Worm (Caenorhabditis elegans) whole organism, L1 larva: ENCODE measurements around the gene acy-4.

Experiments
- C04F5.9 ChIP-seq: sonication (generic microtip); optimal IDR thresholded peaks from 2 replicates; lab custom pipeline; 2016; ENCODE audit warnings: missing genetic modification characterization, missing compliant biosample characterization
- C16A3.4 ChIP-seq: fragments of 150-350 bp; optimal IDR thresholded peaks from 2 replicates; lab custom pipeline; 2014; ENCODE audit warnings: missing biosample characterization, missing genetic modification characterization
- C34B4.2 ChIP-seq: sonication (generic microtip); optimal IDR thresholded peaks from 2 replicates; lab custom pipeline; 2017; ENCODE audit warnings: mild to moderate bottlenecking, missing genetic modification characterization, missing compliant biosample characterization
- F16B12.6 ChIP-seq: fragments of 150-350 bp; optimal IDR thresholded peaks from 2 replicates; lab custom pipeline; 2014; ENCODE audit warnings: missing biosample characterization, missing genetic modification characterization
- ama-1 ChIP-seq: fragments of 150-350 bp; optimal IDR thresholded peaks from 2 replicates; lab custom pipeline; 2014
- blmp-1 ChIP-seq: fragments of 150-350 bp; optimal IDR thresholded peaks from 2 replicates; lab custom pipeline; 2014; ENCODE audit warnings: missing biosample characterization, missing genetic modification characterization
- ceh-63 ChIP-seq: fragments of 200-800 bp; sonication (Bioruptor generic); optimal IDR thresholded peaks from 2 replicates; lab custom pipeline; 2018; ENCODE audit warnings: mild to moderate bottlenecking, missing genetic modification characterization, missing compliant biosample characterization
- ceh-88 ChIP-seq: fragments of 200-800 bp; sonication (Bioruptor generic); IDR thresholded peaks from 2 replicates; pipeline ENCODE4 v1.3.6; 2022; ENCODE audit warnings: missing genetic modification characterization, missing compliant biosample characterization
- ceh-90 ChIP-seq: sonication (generic microtip); optimal IDR thresholded peaks from 2 replicates; lab custom pipeline; 2016; ENCODE audit warnings: missing genetic modification characterization, missing compliant biosample characterization
- efl-1 ChIP-seq, 4 experiments: fragments of 150-350 bp; optimal IDR thresholded peaks in 3 of 4; peaks in 1 of 4; 1 replicate in 1 of 4; 2 replicates in 3 of 4; lab custom pipeline; 2014; ENCODE audit warnings: missing biosample characterization in 2 of 4, missing genetic modification characterization in 2 of 4, missing genetic modification reagents in 2 of 4
- egl-27 ChIP-seq, 2 experiments: fragments of 150-350 bp in 1 of 2; sonication (generic microtip); optimal IDR thresholded peaks; 3 replicates each; lab custom pipeline; 2017 to 2018; ENCODE audit warnings: missing biosample characterization in 2 of 2, missing genetic modification characterization in 2 of 2, missing genetic modification reagents in 2 of 2
- elt-3 ChIP-seq, 6 experiments: fragments of 150-350 bp in 1 of 6; sonication (generic microtip); optimal IDR thresholded peaks; 2 replicates each; lab custom pipeline; 2017 to 2018; ENCODE audit warnings: missing biosample characterization in 6 of 6, missing genetic modification characterization in 6 of 6, inconsistent platforms in 1 of 6
- ets-5 ChIP-seq: fragments of 200-800 bp; sonication (Bioruptor generic); IDR thresholded peaks from 2 replicates; pipeline ENCODE4 v1.3.6; 2022; ENCODE audit warnings: missing genetic modification characterization, missing compliant biosample characterization
- fkh-4 ChIP-seq: sonication (generic microtip); optimal IDR thresholded peaks from 2 replicates; lab custom pipeline; 2016; ENCODE audit warnings: missing compliant biosample characterization, missing genetic modification characterization, borderline replicate concordance
- fkh-8 ChIP-seq: sonication (generic microtip); optimal IDR thresholded peaks from 2 replicates; lab custom pipeline; 2016; ENCODE audit warnings: mild to moderate bottlenecking, missing genetic modification characterization, missing compliant biosample characterization
- fos-1 ChIP-seq: fragments of 150-350 bp; optimal IDR thresholded peaks from 2 replicates; lab custom pipeline; 2014; ENCODE audit warnings: missing biosample characterization, missing genetic modification characterization
- grh-1 ChIP-seq: fragments of 200-800 bp; sonication (Bioruptor generic); IDR thresholded peaks from 2 replicates; pipeline ENCODE4 v1.3.6; 2022; ENCODE audit warnings: missing genetic modification reagents, missing genetic modification characterization, missing compliant biosample characterization
- hlh-17 ChIP-seq: fragments of 200-800 bp; sonication (Bioruptor generic); optimal IDR thresholded peaks from 2 replicates; lab custom pipeline; 2018; ENCODE audit warnings: missing genetic modification characterization, mild to moderate bottlenecking, missing compliant biosample characterization, moderate library complexity, borderline replicate concordance
- jun-1 ChIP-seq: fragments of 150-350 bp; optimal IDR thresholded peaks from 2 replicates; lab custom pipeline; 2014; ENCODE audit warnings: missing biosample characterization, missing genetic modification reagents, missing genetic modification characterization
- lin-13 ChIP-seq: fragments of 150-350 bp; optimal IDR thresholded peaks from 2 replicates; lab custom pipeline; 2014; ENCODE audit warnings: missing biosample characterization, missing genetic modification reagents, missing genetic modification characterization
- lin-14 ChIP-seq: fragments of 200-800 bp; sonication (Bioruptor generic); optimal IDR thresholded peaks from 2 replicates; lab custom pipeline; 2018; ENCODE audit warnings: mild to moderate bottlenecking, missing genetic modification characterization, moderate library complexity, missing compliant biosample characterization
- lin-15B ChIP-seq: fragments of 150-350 bp; sonication (generic microtip); optimal IDR thresholded peaks from 3 replicates; lab custom pipeline; 2014; ENCODE audit warnings: missing biosample characterization, missing genetic modification characterization
- lir-3 ChIP-seq: sonication (generic microtip); optimal IDR thresholded peaks from 2 replicates; lab custom pipeline; 2016; ENCODE audit warnings: mild to moderate bottlenecking, missing genetic modification characterization, moderate library complexity, missing compliant biosample characterization; ENCODE audit not compliant: poor library complexity
- mab-9 ChIP-seq: fragments of 200-800 bp; sonication (Bioruptor generic); IDR thresholded peaks from 2 replicates; pipeline ENCODE4 v1.3.6; 2022; ENCODE audit warnings: missing genetic modification reagents, missing genetic modification characterization, missing compliant biosample characterization
- nhr-11 ChIP-seq: fragments of 150-350 bp; optimal IDR thresholded peaks from 2 replicates; lab custom pipeline; 2014; ENCODE audit warnings: missing biosample characterization, missing genetic modification characterization
- nhr-12 ChIP-seq: sonication (generic microtip); optimal IDR thresholded peaks from 2 replicates; lab custom pipeline; 2017; ENCODE audit warnings: missing biosample characterization, missing genetic modification characterization
- nhr-47 ChIP-seq: sonication (generic microtip); optimal IDR thresholded peaks from 2 replicates; lab custom pipeline; 2016; ENCODE audit warnings: mild to moderate bottlenecking, missing genetic modification characterization, moderate library complexity, missing compliant biosample characterization
- nhr-71 ChIP-seq: sonication (generic microtip); optimal IDR thresholded peaks from 2 replicates; lab custom pipeline; 2016; ENCODE audit warnings: mild to moderate bottlenecking, missing genetic modification characterization, moderate library complexity, missing compliant biosample characterization
- nhr-76 ChIP-seq: sonication (generic microtip); optimal IDR thresholded peaks from 2 replicates; lab custom pipeline; 2017; ENCODE audit warnings: missing biosample characterization, missing genetic modification characterization
- nhr-77 ChIP-seq: fragments of 150-350 bp; optimal IDR thresholded peaks from 2 replicates; lab custom pipeline; 2014; ENCODE audit warnings: missing biosample characterization, missing genetic modification characterization
- nhr-84 ChIP-seq: sonication (generic microtip); optimal IDR thresholded peaks from 2 replicates; lab custom pipeline; 2017; ENCODE audit warnings: missing biosample characterization, missing genetic modification characterization
- nhr-85 ChIP-seq: sonication (generic microtip); peaks from one replicate; lab custom pipeline; 2016; ENCODE audit warnings: missing genetic modification characterization, inconsistent platforms, missing compliant biosample characterization
- pag-3 ChIP-seq: sonication (generic microtip); optimal IDR thresholded peaks from 2 replicates; lab custom pipeline; 2017; ENCODE audit warnings: missing genetic modification characterization, mild to moderate bottlenecking, missing compliant biosample characterization, antibody characterized with exemption, borderline replicate concordance; ENCODE audit not compliant: insufficient read depth
- pax-3 ChIP-seq: fragments of 200-800 bp; sonication (Bioruptor generic); optimal IDR thresholded peaks from 2 replicates; lab custom pipeline; 2018; ENCODE audit warnings: mild to moderate bottlenecking, missing genetic modification characterization, moderate library complexity, missing compliant biosample characterization
- pqm-1 ChIP-seq: sonication (generic microtip); optimal IDR thresholded peaks from 3 replicates; lab custom pipeline; 2017; ENCODE audit warnings: missing biosample characterization, missing genetic modification characterization
- rnt-1 ChIP-seq: sonication (generic microtip); optimal IDR thresholded peaks from 2 replicates; lab custom pipeline; 2016; ENCODE audit warnings: mild to moderate bottlenecking, missing genetic modification characterization, moderate library complexity, missing compliant biosample characterization
- snu-23 ChIP-seq: sonication (generic microtip); optimal IDR thresholded peaks from 2 replicates; lab custom pipeline; 2016; ENCODE audit warnings: missing genetic modification characterization, missing compliant biosample characterization
- sptf-1 ChIP-seq: fragments of 150-350 bp; optimal IDR thresholded peaks from 2 replicates; lab custom pipeline; 2014; ENCODE audit warnings: missing biosample characterization, missing genetic modification characterization
- tbx-2 ChIP-seq: sonication (generic microtip); optimal IDR thresholded peaks from 2 replicates; lab custom pipeline; 2016; ENCODE audit warnings: missing genetic modification characterization, missing compliant biosample characterization
- tlp-1 ChIP-seq: fragments of 150-350 bp; optimal IDR thresholded peaks from 2 replicates; lab custom pipeline; 2014; ENCODE audit warnings: missing biosample characterization, missing genetic modification characterization
- unc-98 ChIP-seq: fragments of 200-800 bp; sonication (Bioruptor generic); IDR thresholded peaks from 2 replicates; pipeline ENCODE4 v1.3.6; 2022; ENCODE audit warnings: missing genetic modification characterization, missing compliant biosample characterization
- vab-15 ChIP-seq: sonication (generic microtip); optimal IDR thresholded peaks from 2 replicates; lab custom pipeline; 2017; ENCODE audit warnings: missing genotype, mild to moderate bottlenecking, missing genetic modification characterization, missing compliant biosample characterization
- xbp-1 ChIP-seq: sonication (generic microtip); optimal IDR thresholded peaks from 2 replicates; lab custom pipeline; 2016; ENCODE audit warnings: missing genetic modification characterization, missing compliant biosample characterization
- zag-1 ChIP-seq: fragments of 150-350 bp; optimal IDR thresholded peaks from 2 replicates; lab custom pipeline; 2014; ENCODE audit warnings: missing biosample characterization, missing genetic modification characterization
- ztf-4 ChIP-seq: fragments of 150-350 bp; optimal IDR thresholded peaks from 2 replicates; lab custom pipeline; 2014; ENCODE audit warnings: missing biosample characterization, missing genetic modification characterization

The acy-4 gene

ce11 chrV:5613109-5613508 is 17.6 kb downstream of the acy-4 start, which contains the start of gene lrpc-1:
TSS of gene lrpc-1 (minus strand) at chrV:5613209.
- TF ChIP-seq pax-3 (tag; lab: Kevin White, UChicago) (no peak), nhr-11 (no peak), tlp-1 (no peak), pqm-1 (tag; lab: Kevin White, UChicago) (no peak), lin-15B (tag; lab: Kevin White, UChicago) (no peak)

ce11 chrV:5610186-5610585 is 20.5 kb downstream of the acy-4 start:
- no peak for TF ChIP-seq C04F5.9
- no peak for TF ChIP-seq pag-3 (tag; lab: Kevin White, UChicago)
- no peak for TF ChIP-seq egl-27 (tag; optimal IDR thresholded peaks at IDR 0.05; lab: Kevin White, UChicago)
- no peak for TF ChIP-seq mab-9 (GFP tag; lab: Robert Waterston, UW)
- TF ChIP-seq nhr-84 (tag; lab: Kevin White, UChicago) = no peak
- TF ChIP-seq pqm-1 (tag; lab: Kevin White, UChicago) = no peak
- TF ChIP-seq nhr-76 (tag; lab: Kevin White, UChicago) = no peak
- no peak for TF ChIP-seq lin-13
- no peak for TF ChIP-seq C34B4.2
- no peak for TF ChIP-seq lir-3
- no peak for TF ChIP-seq blmp-1 (tag; lab: Kevin White, UChicago)
- TF ChIP-seq nhr-12 (tag; lab: Kevin White, UChicago) = no peak
- TF ChIP-seq nhr-71 (tag; lab: Kevin White, UChicago) = no peak
- no peak for TF ChIP-seq zag-1 (tag; lab: Kevin White, UChicago)
- no peak for TF ChIP-seq nhr-77
- no peak for TF ChIP-seq grh-1 (GFP tag; lab: Robert Waterston, UW)
- TF ChIP-seq pax-3 (tag; lab: Kevin White, UChicago) = no peak
- TF ChIP-seq, all 84 proteins: peak for 0

- no peak for TF ChIP-seq vab-15 (tag; lab: Kevin White, UChicago)
- peak; percentile 38 for TF ChIP-seq rnt-1 (tag; lab: Kevin White, UChicago)
Observed at ce11 chrV:5606255-5606654, 24.4 kb downstream of the acy-4 start, which contains the start of gene CD4.1. TSS of gene CD4.1 (plus strand) at chrV:5606555.

- TF ChIP-seq C16A3.4 (tag; lab: Kevin White, UChicago) (no peak), fkh-4 (tag; lab: Kevin White, UChicago) (no peak), ztf-4 (tag; lab: Kevin White, UChicago) (no peak), F16B12.6 (tag; lab: Kevin White, UChicago) (no peak), elt-3 (tag; optimal IDR thresholded peaks at IDR 0.05; lab: Kevin White, UChicago) (no peak), sptf-1 (tag; lab: Kevin White, UChicago) (no peak), ama-1 (lab: Kevin White, UChicago) (no peak), fos-1 (tag; lab: Kevin White, UChicago) (no peak), tbx-2 (tag; lab: Kevin White, UChicago) (no peak), nhr-85 (tag; lab: Kevin White, UChicago) (no peak)
Observed at ce11 chrV:5601263-5601662, 29.4 kb downstream of the acy-4 start, which contains the start of gene CD4.8. TSS of gene CD4.8 (minus strand) at chrV:5601363.

ce11 chrV:5596391-5597030 is 34.2 kb downstream of the acy-4 start, which contains the start of gene zhit-1:
TSS of gene zhit-1 (minus strand) at chrV:5596551.
- TF ChIP-seq F16B12.6 (tag; lab: Kevin White, UChicago) (peak; percentile 50), efl-1 (optimal IDR thresholded peaks at IDR 0.05; lab: Kevin White, UChicago) (peak; percentile 92), efl-1 (GFP tag; optimal IDR thresholded peaks at IDR 0.05 in 1 of 2; lab: Kevin White, UChicago) (peak; percentile 92 to 99), hlh-17 (GFP tag; lab: Kevin White, UChicago) (no peak), ets-5 (GFP tag; lab: Robert Waterston, UW) (no peak), egl-27 (tag; optimal IDR thresholded peaks at IDR 0.05; lab: Kevin White, UChicago) (no peak), sptf-1 (tag; lab: Kevin White, UChicago) (no peak), xbp-1 (tag; lab: Kevin White, UChicago) (peak; percentile 15), ceh-88 (GFP tag; lab: Robert Waterston, UW) (no peak), lin-14 (GFP tag; lab: Kevin White, UChicago) (no peak), jun-1 (tag; lab: Kevin White, UChicago) (no peak), ceh-90 (tag; lab: Kevin White, UChicago) (no peak), nhr-47 (tag; lab: Kevin White, UChicago) (peak; percentile 52), ceh-63 (GFP tag; lab: Kevin White, UChicago) (no peak), ama-1 (lab: Kevin White, UChicago) (no peak), fkh-8 (tag; lab: Kevin White, UChicago) (no peak), tlp-1 (no peak), vab-15 (tag; lab: Kevin White, UChicago) (no peak), unc-98 (GFP tag; lab: Robert Waterston, UW) (no peak), snu-23 (peak; percentile 29)
